Worm (Caenorhabditis elegans) whole organism, early embryonic: ENCODE data around the gene Y60C6A.2.

ENCODE experiments used
- B0310.2 ChIP-seq: sonication (generic microtip); optimal IDR thresholded peaks from 2 replicates; lab custom pipeline; 2016; ENCODE audit warnings: mild to moderate bottlenecking, missing genetic modification characterization, missing compliant biosample characterization
- F13C5.2 ChIP-seq: sonication (generic microtip); optimal IDR thresholded peaks from 2 replicates; lab custom pipeline; 2017; ENCODE audit warnings: mild to moderate bottlenecking, missing genetic modification characterization, inconsistent platforms, missing compliant biosample characterization
- aly-1 ChIP-seq: sonication (generic microtip); optimal IDR thresholded peaks from 2 replicates; lab custom pipeline; 2016; ENCODE audit warnings: missing genetic modification characterization, missing compliant biosample characterization
- ama-1 ChIP-seq: fragments of 150-350 bp; optimal IDR thresholded peaks from 2 replicates; lab custom pipeline; 2014
- ceh-13 ChIP-seq: fragments of 200-800 bp; sonication (Bioruptor generic); optimal IDR thresholded peaks from 2 replicates; lab custom pipeline; 2018; ENCODE audit warnings: mild to moderate bottlenecking, missing genetic modification characterization, missing compliant biosample characterization
- ceh-36 ChIP-seq: sonication (generic microtip); optimal IDR thresholded peaks from 2 replicates; lab custom pipeline; 2016; ENCODE audit warnings: missing genetic modification characterization, inconsistent platforms, missing compliant biosample characterization
- ets-7 ChIP-seq: sonication (generic microtip); optimal IDR thresholded peaks from 2 replicates; lab custom pipeline; 2016; ENCODE audit warnings: missing genotype, missing genetic modification characterization, missing compliant biosample characterization
- flt-1 ChIP-seq: fragments of 200-800 bp; sonication (Bioruptor generic); IDR thresholded peaks from 2 replicates; pipeline ENCODE4 v1.3.6; 2022; ENCODE audit warnings: missing genetic modification characterization, missing compliant biosample characterization
- hmbx-1 ChIP-seq: sonication (generic microtip); optimal IDR thresholded peaks from 2 replicates; lab custom pipeline; 2016; ENCODE audit warnings: mild to moderate bottlenecking, missing genetic modification characterization, missing compliant biosample characterization
- hmg-4 ChIP-seq: fragments of 200-800 bp; sonication (Bioruptor generic); optimal IDR thresholded peaks from 2 replicates; lab custom pipeline; 2018; ENCODE audit warnings: mild to moderate bottlenecking, missing genetic modification characterization, missing compliant biosample characterization
- hnd-1 ChIP-seq: sonication (generic microtip); optimal IDR thresholded peaks from 2 replicates; lab custom pipeline; 2016; ENCODE audit warnings: missing genetic modification characterization, missing compliant biosample characterization
- pes-1 ChIP-seq: fragments of 200-800 bp; sonication (Bioruptor generic); IDR thresholded peaks from 2 replicates; pipeline ENCODE4 v1.3.6; 2022; ENCODE audit warnings: missing genetic modification reagents, missing genetic modification characterization, missing compliant biosample characterization
- scrt-1 ChIP-seq: fragments of 200-800 bp; sonication (Bioruptor generic); IDR thresholded peaks from 2 replicates; pipeline ENCODE4 v1.3.6; 2022; ENCODE audit warnings: missing genetic modification characterization, missing compliant biosample characterization
- sea-1 ChIP-seq: fragments of 200-800 bp; sonication (Bioruptor generic); conservative IDR thresholded peaks from 2 replicates; pipeline ENCODE4 v1.3.6; 2022; ENCODE audit warnings: missing genetic modification characterization, missing compliant biosample characterization
- tbx-11 ChIP-seq: fragments of 200-800 bp; sonication (Bioruptor generic); IDR thresholded peaks from 2 replicates; pipeline ENCODE4 v1.3.6; 2022; ENCODE audit warnings: missing genetic modification characterization, missing compliant biosample characterization
- tbx-37 ChIP-seq: fragments of 200-800 bp; sonication (Bioruptor generic); conservative IDR thresholded peaks from 2 replicates; pipeline ENCODE4 v1.3.6; 2022; ENCODE audit warnings: missing genetic modification reagents, missing genetic modification characterization, missing compliant biosample characterization
- tra-4 ChIP-seq: sonication (generic microtip); optimal IDR thresholded peaks from 2 replicates; lab custom pipeline; 2017; ENCODE audit warnings: missing genetic modification characterization, missing compliant biosample characterization

Gene Y60C6A.2

ce11 chrV:4750294-4750693 lies 34.9 kb downstream of the Y60C6A.2 start, which contains the start of gene C18G1.6:
C18G1.6 (plus strand) TSS chrV:4750594.
- TF ChIP-seq scrt-1 (no peak), tbx-11 (GFP tag; lab: Robert Waterston, UW) (no peak), hnd-1 (tag; lab: Kevin White, UChicago) (no peak), sea-1 (GFP tag; lab: Robert Waterston, UW) (no peak), B0310.2 (tag; lab: Kevin White, UChicago) (no peak), flt-1 (no peak), ets-7 (tag; lab: Kevin White, UChicago) (no peak), tra-4 (tag; lab: Kevin White, UChicago) (no peak), hmbx-1 (tag; lab: Kevin White, UChicago) (no peak), pes-1 (GFP tag; lab: Robert Waterston, UW) (no peak), ceh-13 (GFP tag; lab: Kevin White, UChicago) (no peak), hmg-4 (GFP tag; lab: Kevin White, UChicago) (no peak), F13C5.2 (no peak), ama-1 (no peak), ceh-36 (tag; lab: Kevin White, UChicago) (no peak), tbx-37 (no peak), aly-1 (no peak)

ce11 chrV:4745269-4745668 lies 40.0 kb downstream of the Y60C6A.2 start, which contains the start of gene C18G1.7:
C18G1.7 (plus strand) TSS chrV:4745569.
- TF ChIP-seq ceh-36 (tag; lab: Kevin White, UChicago) (no peak), F13C5.2 (no peak), aly-1 (no peak), tra-4 (tag; lab: Kevin White, UChicago) (no peak), B0310.2 (tag; lab: Kevin White, UChicago) (no peak), flt-1 (no peak), ceh-13 (GFP tag; lab: Kevin White, UChicago) (no peak), hmg-4 (GFP tag; lab: Kevin White, UChicago) (no peak)

ce11 chrV:4742190-4742589 lies 43.0 kb downstream of the Y60C6A.2 start, which contains the start of gene ugt-61:
ugt-61 (plus strand) TSS chrV:4742422.
- TF ChIP-seq B0310.2 (tag; lab: Kevin White, UChicago): no peak
- TF ChIP-seq ceh-13 (GFP tag; lab: Kevin White, UChicago): no peak
- no peak for TF ChIP-seq flt-1
- TF ChIP-seq tra-4 (tag; lab: Kevin White, UChicago): no peak
- no peak for TF ChIP-seq aly-1
- TF ChIP-seq pes-1 (GFP tag; lab: Robert Waterston, UW): no peak
- no peak for TF ChIP-seq tbx-37
- no peak for TF ChIP-seq hnd-1 (tag; lab: Kevin White, UChicago)
- TF ChIP-seq ceh-36 (tag; lab: Kevin White, UChicago): no peak
- TF ChIP-seq F13C5.2: no peak
- no peak for TF ChIP-seq tbx-11 (GFP tag; lab: Robert Waterston, UW)
- no peak for TF ChIP-seq ets-7 (tag; lab: Kevin White, UChicago)
- TF ChIP-seq ama-1: no peak
- TF ChIP-seq hmbx-1 (tag; lab: Kevin White, UChicago): no peak
- TF ChIP-seq hmg-4 (GFP tag; lab: Kevin White, UChicago): no peak
- TF ChIP-seq sea-1 (GFP tag; lab: Robert Waterston, UW): no peak
- TF ChIP-seq scrt-1: no peak

- TF ChIP-seq B0310.2 (tag; lab: Kevin White, UChicago) (no peak), tbx-11 (GFP tag; lab: Robert Waterston, UW) (no peak), ceh-36 (tag; lab: Kevin White, UChicago) (no peak), hmbx-1 (tag; lab: Kevin White, UChicago) (no peak)
Observed at ce11 chrV:4737727-4738126, 47.5 kb downstream of the Y60C6A.2 start, which contains the start of gene F39G3.2. F39G3.2 (plus strand) TSS chrV:4737831.
